Worm (Caenorhabditis elegans) whole organism, early embryonic: ENCODE data around the gene F13A2.2.

Experiments used
- B0310.2 ChIP-seq: sonication (generic microtip); optimal IDR thresholded peaks from 2 replicates; lab custom pipeline; 2016; ENCODE audit warnings: mild to moderate bottlenecking, missing genetic modification characterization, missing compliant biosample characterization
- F13C5.2 ChIP-seq: sonication (generic microtip); optimal IDR thresholded peaks from 2 replicates; lab custom pipeline; 2017; ENCODE audit warnings: mild to moderate bottlenecking, missing genetic modification characterization, inconsistent platforms, missing compliant biosample characterization
- aly-1 ChIP-seq: sonication (generic microtip); optimal IDR thresholded peaks from 2 replicates; lab custom pipeline; 2016; ENCODE audit warnings: missing genetic modification characterization, missing compliant biosample characterization
- ama-1 ChIP-seq: fragments of 150-350 bp; optimal IDR thresholded peaks from 2 replicates; lab custom pipeline; 2014
- ceh-13 ChIP-seq: fragments of 200-800 bp; sonication (Bioruptor generic); optimal IDR thresholded peaks from 2 replicates; lab custom pipeline; 2018; ENCODE audit warnings: mild to moderate bottlenecking, missing genetic modification characterization, missing compliant biosample characterization
- ceh-36 ChIP-seq: sonication (generic microtip); optimal IDR thresholded peaks from 2 replicates; lab custom pipeline; 2016; ENCODE audit warnings: missing genetic modification characterization, inconsistent platforms, missing compliant biosample characterization
- ets-7 ChIP-seq: sonication (generic microtip); optimal IDR thresholded peaks from 2 replicates; lab custom pipeline; 2016; ENCODE audit warnings: missing genotype, missing genetic modification characterization, missing compliant biosample characterization
- flt-1 ChIP-seq: fragments of 200-800 bp; sonication (Bioruptor generic); IDR thresholded peaks from 2 replicates; pipeline ENCODE4 v1.3.6; 2022; ENCODE audit warnings: missing genetic modification characterization, missing compliant biosample characterization
- hmbx-1 ChIP-seq: sonication (generic microtip); optimal IDR thresholded peaks from 2 replicates; lab custom pipeline; 2016; ENCODE audit warnings: mild to moderate bottlenecking, missing genetic modification characterization, missing compliant biosample characterization
- hmg-4 ChIP-seq: fragments of 200-800 bp; sonication (Bioruptor generic); optimal IDR thresholded peaks from 2 replicates; lab custom pipeline; 2018; ENCODE audit warnings: mild to moderate bottlenecking, missing genetic modification characterization, missing compliant biosample characterization
- hnd-1 ChIP-seq: sonication (generic microtip); optimal IDR thresholded peaks from 2 replicates; lab custom pipeline; 2016; ENCODE audit warnings: missing genetic modification characterization, missing compliant biosample characterization
- pes-1 ChIP-seq: fragments of 200-800 bp; sonication (Bioruptor generic); IDR thresholded peaks from 2 replicates; pipeline ENCODE4 v1.3.6; 2022; ENCODE audit warnings: missing genetic modification reagents, missing genetic modification characterization, missing compliant biosample characterization
- scrt-1 ChIP-seq: fragments of 200-800 bp; sonication (Bioruptor generic); IDR thresholded peaks from 2 replicates; pipeline ENCODE4 v1.3.6; 2022; ENCODE audit warnings: missing genetic modification characterization, missing compliant biosample characterization
- sea-1 ChIP-seq: fragments of 200-800 bp; sonication (Bioruptor generic); conservative IDR thresholded peaks from 2 replicates; pipeline ENCODE4 v1.3.6; 2022; ENCODE audit warnings: missing genetic modification characterization, missing compliant biosample characterization
- tbx-11 ChIP-seq: fragments of 200-800 bp; sonication (Bioruptor generic); IDR thresholded peaks from 2 replicates; pipeline ENCODE4 v1.3.6; 2022; ENCODE audit warnings: missing genetic modification characterization, missing compliant biosample characterization
- tbx-37 ChIP-seq: fragments of 200-800 bp; sonication (Bioruptor generic); conservative IDR thresholded peaks from 2 replicates; pipeline ENCODE4 v1.3.6; 2022; ENCODE audit warnings: missing genetic modification reagents, missing genetic modification characterization, missing compliant biosample characterization
- tra-4 ChIP-seq: sonication (generic microtip); optimal IDR thresholded peaks from 2 replicates; lab custom pipeline; 2017; ENCODE audit warnings: missing genetic modification characterization, missing compliant biosample characterization

F13A2.2 gene

DNA sequence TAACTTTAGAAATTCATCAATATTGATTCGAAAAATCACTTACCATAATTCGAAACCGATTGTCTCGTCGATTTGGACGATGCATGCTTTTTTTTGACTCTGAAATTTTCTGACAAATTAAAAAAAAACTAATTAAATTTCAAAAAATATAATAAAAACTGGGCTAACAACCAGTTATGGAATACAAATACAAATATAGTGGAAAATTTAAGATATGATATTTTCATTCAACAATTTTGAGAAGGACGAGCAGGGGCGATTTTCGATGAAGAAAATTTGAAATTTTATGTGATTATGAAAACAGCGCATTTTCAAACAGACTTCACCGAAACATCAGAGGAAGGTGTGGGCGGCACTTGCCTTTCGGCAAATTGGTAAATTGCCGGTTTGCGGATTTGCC is 2.1 kb downstream of the F13A2.2 start, which contains the start of gene F13A2.1:
F13A2.1 (minus strand) TSS at position 101 of the 400 bp plus-strand sequence.
- TF ChIP-seq ceh-36 (tag; lab: Kevin White, UChicago) (no peak), F13C5.2 (tag; lab: Kevin White, UChicago) (no peak), tbx-11 (no peak), ceh-13 (GFP tag; lab: Kevin White, UChicago) (no peak), pes-1 (no peak), ets-7 (tag; lab: Kevin White, UChicago) (no peak), sea-1 (GFP tag; lab: Robert Waterston, UW) (no peak), hnd-1 (no peak), flt-1 (no peak), tra-4 (tag; lab: Kevin White, UChicago) (no peak), tbx-37 (GFP tag; lab: Robert Waterston, UW) (no peak), hmg-4 (GFP tag; lab: Kevin White, UChicago) (no peak), hmbx-1 (no peak), ama-1 (lab: Kevin White, UChicago) (no peak), B0310.2 (tag; lab: Kevin White, UChicago) (no peak), scrt-1 (no peak), aly-1 (tag; lab: Kevin White, UChicago) (no peak)

DNA sequence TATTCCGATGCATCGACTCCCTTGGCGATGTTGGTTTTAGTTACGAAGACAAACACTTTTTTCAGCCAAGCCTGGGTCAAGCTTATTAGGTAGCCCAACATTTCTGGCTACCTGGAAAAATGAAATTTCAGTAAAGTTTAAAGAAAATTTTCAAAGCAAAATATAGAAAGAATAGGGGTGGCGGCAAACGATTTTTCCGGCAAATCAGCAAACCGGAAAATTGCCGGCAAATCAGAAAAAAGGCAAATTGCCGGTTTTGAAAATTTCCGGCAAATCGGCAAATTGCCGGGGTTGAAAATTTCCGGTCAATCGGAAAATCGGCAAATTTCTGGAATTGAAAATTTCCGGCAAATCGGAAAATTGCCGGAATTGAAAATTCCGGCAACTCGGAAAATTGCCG is 6.8 kb downstream of the F13A2.2 start, which contains the start of gene F32D1.8:
F32D1.8 (minus strand) TSS at position 101 of the 400 bp plus-strand sequence.
- TF ChIP-seq hnd-1, result no peak
- no peak for TF ChIP-seq aly-1 (tag; lab: Kevin White, UChicago)
- no peak for TF ChIP-seq ceh-13 (GFP tag; lab: Kevin White, UChicago)
- TF ChIP-seq ceh-36 (tag; lab: Kevin White, UChicago), result no peak
- TF ChIP-seq B0310.2 (tag; lab: Kevin White, UChicago), result no peak
- no peak for TF ChIP-seq flt-1
- TF ChIP-seq tbx-37 (GFP tag; lab: Robert Waterston, UW), result no peak
- TF ChIP-seq tra-4 (tag; lab: Kevin White, UChicago), result no peak
- no peak for TF ChIP-seq hmg-4 (GFP tag; lab: Kevin White, UChicago)
- no peak for TF ChIP-seq tbx-11
- TF ChIP-seq pes-1, result no peak
- no peak for TF ChIP-seq ets-7 (tag; lab: Kevin White, UChicago)
- TF ChIP-seq scrt-1, result no peak
- TF ChIP-seq ama-1 (lab: Kevin White, UChicago), result no peak
- no peak for TF ChIP-seq F13C5.2 (tag; lab: Kevin White, UChicago)
- no peak for TF ChIP-seq hmbx-1
- TF ChIP-seq sea-1 (GFP tag; lab: Robert Waterston, UW), result no peak

DNA sequence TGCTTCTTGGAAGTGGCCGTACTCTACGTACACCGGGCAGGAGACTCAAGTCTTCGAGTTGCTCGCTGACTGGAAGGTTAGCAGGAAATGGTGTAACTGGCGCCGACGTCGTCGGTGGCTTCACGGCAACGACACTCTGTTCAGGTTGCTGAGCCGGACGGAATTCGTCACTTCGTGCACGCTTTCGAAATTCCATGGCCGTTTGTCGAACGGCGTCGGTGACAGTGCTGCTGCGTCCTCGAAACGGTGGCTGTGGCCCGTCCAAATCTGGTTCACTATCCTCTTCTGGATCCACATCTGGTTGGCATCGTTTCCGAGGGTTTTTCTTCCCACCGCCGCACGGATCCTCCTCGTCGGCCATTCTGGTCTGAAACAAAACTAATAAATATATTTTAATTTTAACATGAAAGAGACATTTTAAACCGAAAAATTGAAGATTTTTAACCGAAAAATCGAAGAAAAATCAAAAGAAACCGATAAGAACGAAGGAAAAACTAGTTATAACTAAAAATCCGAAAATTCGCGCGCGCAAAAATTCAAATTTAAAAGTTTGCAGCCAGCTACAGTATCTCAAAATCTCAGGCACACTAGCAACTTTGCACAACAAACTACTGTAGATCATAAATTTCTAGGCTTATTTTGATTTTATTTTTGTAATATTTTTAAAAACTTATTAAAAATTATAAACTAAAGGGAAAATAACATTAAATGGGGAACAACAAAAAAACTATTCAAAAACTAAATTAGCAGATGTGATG is 8.4 kb downstream of the F13A2.2 start, which contains the start of gene F32D1.7:
F32D1.7 (minus strand) TSS at position 367 of the 758 bp plus-strand sequence.
- no peak for TF ChIP-seq ama-1 (lab: Kevin White, UChicago)
- no peak for TF ChIP-seq pes-1

DNA sequence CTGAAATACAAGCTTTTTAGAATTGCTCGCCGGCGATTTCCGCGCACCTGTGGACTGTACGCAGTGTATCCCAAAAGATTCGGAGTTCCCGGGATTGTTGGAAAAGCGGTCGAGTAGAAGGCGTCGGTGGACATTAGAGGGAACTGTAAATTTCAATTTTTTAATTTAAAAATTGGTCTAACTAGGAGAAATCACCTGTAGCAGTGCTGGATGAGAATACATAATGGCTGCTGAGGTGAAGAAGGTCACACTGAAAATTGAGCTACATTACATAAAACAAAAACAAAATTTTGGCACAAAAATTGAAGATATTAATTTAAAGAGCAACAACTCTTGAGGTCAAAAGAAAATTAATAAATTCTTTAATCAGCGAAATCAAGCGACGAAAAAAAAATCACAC is 9.8 kb downstream of the F13A2.2 start, which contains the start of gene neg-1:
neg-1 (minus strand) TSS at position 250 of the 400 bp plus-strand sequence.
- TF ChIP-seq tbx-11 (no peak), hmbx-1 (no peak), ama-1 (lab: Kevin White, UChicago) (no peak), pes-1 (no peak), scrt-1 (no peak), hmg-4 (GFP tag; lab: Kevin White, UChicago) (no peak), flt-1 (no peak), B0310.2 (tag; lab: Kevin White, UChicago) (no peak), F13C5.2 (tag; lab: Kevin White, UChicago) (no peak), ceh-13 (GFP tag; lab: Kevin White, UChicago) (no peak), ceh-36 (tag; lab: Kevin White, UChicago) (no peak), sea-1 (GFP tag; lab: Robert Waterston, UW) (no peak), tra-4 (tag; lab: Kevin White, UChicago) (no peak), hnd-1 (no peak), aly-1 (tag; lab: Kevin White, UChicago) (no peak), tbx-37 (GFP tag; lab: Robert Waterston, UW) (no peak)

DNA sequence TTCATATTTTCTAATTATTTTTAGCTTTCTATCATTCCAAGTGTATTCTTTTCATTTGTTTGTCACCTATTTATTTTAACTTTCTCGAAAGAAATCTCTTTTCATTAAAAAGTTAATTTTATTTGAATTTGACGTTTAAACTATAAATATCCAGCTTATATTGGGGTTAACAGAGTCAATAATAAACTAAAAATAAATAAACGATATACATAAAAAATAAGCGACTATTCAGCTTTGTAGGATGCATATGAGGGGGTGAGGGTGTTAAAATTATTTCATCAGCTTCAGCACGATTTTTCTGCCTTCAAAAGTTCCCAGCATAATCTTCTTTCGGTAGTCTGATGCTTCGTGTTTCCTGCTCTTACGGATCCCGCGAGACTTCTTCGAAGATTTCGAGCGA is 10.7 kb downstream of the F13A2.2 start:
- TF ChIP-seq hmg-4 (GFP tag; lab: Kevin White, UChicago) (no peak), flt-1 (no peak), tbx-11 (no peak), ama-1 (lab: Kevin White, UChicago) (no peak), ceh-36 (tag; lab: Kevin White, UChicago) (no peak), hmbx-1 (no peak), sea-1 (GFP tag; lab: Robert Waterston, UW) (no peak), tra-4 (tag; lab: Kevin White, UChicago) (no peak), pes-1 (no peak), scrt-1 (no peak), B0310.2 (tag; lab: Kevin White, UChicago) (no peak), F13C5.2 (tag; lab: Kevin White, UChicago) (no peak), tbx-37 (GFP tag; lab: Robert Waterston, UW) (no peak), aly-1 (tag; lab: Kevin White, UChicago) (no peak), hnd-1 (no peak)

DNA sequence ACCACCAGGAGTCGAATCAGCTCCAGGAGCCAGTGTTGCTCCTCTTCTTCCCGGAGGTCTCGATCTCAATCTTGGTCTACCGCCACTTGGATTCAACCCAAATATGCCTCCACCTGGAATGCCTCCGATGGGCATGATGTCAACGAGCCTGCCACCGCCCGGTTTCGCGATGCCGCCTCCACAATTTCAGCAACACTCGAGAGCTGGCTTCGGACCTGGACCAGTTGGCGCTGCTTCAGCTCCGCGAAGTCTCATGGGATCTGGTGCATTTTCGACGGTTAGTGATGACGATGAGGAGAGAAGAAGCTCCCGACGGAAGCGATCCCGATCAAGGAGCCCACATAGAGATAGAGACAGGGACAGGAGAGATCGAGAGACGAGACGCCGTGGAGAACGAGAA is 11.4 kb downstream of the F13A2.2 start:
- TF ChIP-seq tbx-37 (GFP tag; lab: Robert Waterston, UW) (no peak), flt-1 (no peak), ama-1 (lab: Kevin White, UChicago) (no peak), hmg-4 (GFP tag; lab: Kevin White, UChicago) (no peak), hmbx-1 (no peak), ceh-13 (GFP tag; lab: Kevin White, UChicago) (no peak), hnd-1 (no peak)

DNA sequence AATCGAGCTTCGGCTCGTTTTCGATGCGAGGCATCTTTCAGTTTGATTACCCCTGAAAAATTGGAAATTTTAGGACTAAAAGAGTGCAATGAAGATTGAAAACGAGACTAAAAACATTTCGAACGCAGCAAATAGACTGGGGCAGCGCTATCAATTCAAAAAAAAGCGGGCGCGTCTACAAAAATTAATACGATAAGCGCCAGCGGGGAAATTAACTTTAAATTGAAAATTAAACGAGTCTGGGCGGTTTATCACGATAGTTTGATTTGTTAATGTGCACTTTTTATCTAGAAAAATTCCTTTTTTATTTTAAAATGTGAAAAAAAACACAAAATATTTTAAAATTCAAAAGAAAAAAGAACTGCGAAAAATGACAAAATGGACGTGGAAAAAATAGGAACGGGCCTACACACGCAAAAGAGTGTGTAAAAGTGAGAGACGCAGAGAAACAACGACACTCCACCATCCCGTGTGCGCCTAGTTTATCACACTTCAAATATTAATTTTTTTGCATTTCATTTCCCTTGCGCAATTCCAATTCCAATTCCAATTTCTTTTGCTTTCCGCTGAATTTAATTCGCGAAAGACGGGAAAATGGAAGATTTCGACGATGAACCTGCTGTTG is 13.0 kb downstream of the F13A2.2 start, which contains the start of the genes gmpr-1 and fipp-1:
gmpr-1 (minus strand) TSS at position 75 of the 625 bp plus-strand sequence.
fipp-1 (plus strand) TSS at position 499 of the 625 bp plus-strand sequence.
- TF ChIP-seq B0310.2 (tag; lab: Kevin White, UChicago) (no peak), ets-7 (tag; lab: Kevin White, UChicago) (no peak), pes-1 (no peak), hnd-1 (no peak), aly-1 (tag; lab: Kevin White, UChicago) (no peak), flt-1 (no peak), tbx-11 (no peak), tbx-37 (GFP tag; lab: Robert Waterston, UW) (no peak), hmg-4 (GFP tag; lab: Kevin White, UChicago) (no peak), ceh-13 (GFP tag; lab: Kevin White, UChicago) (no peak), scrt-1 (no peak), F13C5.2 (tag; lab: Kevin White, UChicago) (no peak), sea-1 (GFP tag; lab: Robert Waterston, UW) (no peak), hmbx-1 (no peak), tra-4 (tag; lab: Kevin White, UChicago) (no peak), ama-1 (lab: Kevin White, UChicago) (no peak)
